Worm (Caenorhabditis elegans): ENCODE measurements around the gene srx-84.

- TF ChIP-seq egl-27 (tag; optimal IDR thresholded peaks at IDR 0.05) (no peak), lin-39 (tag; optimal IDR thresholded peaks at IDR 0.05) (no peak), sup-37 (GFP tag; optimal IDR thresholded peaks at IDR 0.05) (no peak), mdl-1 (tag; optimal IDR thresholded peaks at IDR 0.05) (no peak), fkh-10 (GFP tag; optimal IDR thresholded peaks at IDR 0.05) (no peak), elt-3 (tag; optimal IDR thresholded peaks at IDR 0.05) (no peak), unc-62 (GFP tag; optimal IDR thresholded peaks at IDR 0.05) (no peak), ama-1 (optimal IDR thresholded peaks at IDR 0.05) (no peak), nhr-85 (tag) (no peak), nhr-76 (tag; optimal IDR thresholded peaks at IDR 0.05) (no peak), unc-130 (tag; optimal IDR thresholded peaks at IDR 0.05) (no peak)
These were observed 22.4 kb downstream of the srx-84 start for ce11 chrV:11621276-11621675.

All from whole organism, L1 larva.